Fruit fly (Drosophila melanogaster) whole organism, embryonic: ENCODE measurements around the gene CG11307.

ENCODE experiments used
- Adf1 ChIP-seq: fragments of 200-800 bp; sonication (Bioruptor generic); IDR thresholded peaks from 2 replicates; pipeline ENCODE4 v1.3.6; 2022; ENCODE audit warnings: missing biosample characterization, missing genetic modification characterization
- CG12071 ChIP-seq: fragments of 200-800 bp; sonication (Bioruptor generic); optimal IDR thresholded peaks from 3 replicates; lab custom pipeline; 2018; ENCODE audit warnings: missing biosample characterization, mild to moderate bottlenecking, missing genetic modification characterization
- CG12104 ChIP-seq: fragments of 200-800 bp; sonication (Bioruptor generic); optimal IDR thresholded peaks from 3 replicates; lab custom pipeline; 2016; ENCODE audit warnings: missing biosample characterization, missing genetic modification characterization
- CG14441 ChIP-seq: fragments of 200-800 bp; sonication (Bioruptor generic); IDR thresholded peaks from 2 replicates; pipeline ENCODE4 v1.3.6; 2022; ENCODE audit warnings: missing biosample characterization, missing genetic modification characterization
- CG1602 ChIP-seq: fragments of 200-800 bp; sonication (Bioruptor generic); optimal IDR thresholded peaks from 3 replicates; lab custom pipeline; 2016; ENCODE audit warnings: missing biosample characterization, missing genetic modification characterization
- CG17361 ChIP-seq: fragments of 200-800 bp; sonication (Bioruptor generic); IDR thresholded peaks from 3 replicates; pipeline ENCODE4 v1.3.6; 2022; ENCODE audit warnings: missing biosample characterization, missing genetic modification characterization
- CG17612 ChIP-seq: fragments of 200-800 bp; sonication (Bioruptor generic); IDR thresholded peaks from 2 replicates; pipeline ENCODE4 v1.3.6; 2022; ENCODE audit warnings: missing biosample characterization, missing genetic modification characterization
- CG2199 ChIP-seq: fragments of 200-800 bp; sonication (Bioruptor generic); IDR thresholded peaks from 3 replicates; pipeline ENCODE4 v1.3.6; 2022; ENCODE audit warnings: missing biosample characterization, missing genetic modification characterization
- CG30020 ChIP-seq: fragments of 200-800 bp; optimal IDR thresholded peaks from 2 replicates; lab custom pipeline; 2019; ENCODE audit warnings: missing biosample characterization, mild to moderate bottlenecking, missing genetic modification characterization, moderate library complexity
- CG31365 ChIP-seq: fragments of 200-800 bp; sonication (Bioruptor generic); optimal IDR thresholded peaks from 2 replicates; lab custom pipeline; 2018; ENCODE audit warnings: missing biosample characterization, mild to moderate bottlenecking, missing genetic modification characterization
- CG3995 ChIP-seq: fragments of 200-800 bp; sonication (Bioruptor generic); optimal IDR thresholded peaks from 3 replicates; lab custom pipeline; 2016; ENCODE audit warnings: missing biosample characterization, missing genetic modification characterization
- CG4282 ChIP-seq: fragments of 200-800 bp; sonication (Bioruptor generic); optimal IDR thresholded peaks from 2 replicates; lab custom pipeline; 2016; ENCODE audit warnings: missing biosample characterization, missing genetic modification characterization
- CG4360 ChIP-seq: fragments of 200-800 bp; sonication (Bioruptor generic); IDR thresholded peaks from 2 replicates; pipeline ENCODE4 v1.3.6; 2022; ENCODE audit warnings: missing biosample characterization, missing genetic modification characterization
- CG4707 ChIP-seq: fragments of 200-800 bp; sonication (Bioruptor generic); optimal IDR thresholded peaks from 2 replicates; lab custom pipeline; 2018; ENCODE audit warnings: missing biosample characterization, mild to moderate bottlenecking, missing genetic modification characterization, moderate library complexity
- CG5245 ChIP-seq: fragments of 200-800 bp; sonication (Bioruptor generic); optimal IDR thresholded peaks from 3 replicates; lab custom pipeline; 2016; ENCODE audit warnings: missing biosample characterization, missing genetic modification characterization
- CG6272 ChIP-seq: fragments of 200-800 bp; sonication (Bioruptor generic); IDR thresholded peaks from 2 replicates; pipeline ENCODE4 v1.3.6; 2022; ENCODE audit warnings: missing biosample characterization, missing genetic modification characterization
- CG6791 ChIP-seq: fragments of 200-800 bp; sonication (Bioruptor generic); IDR thresholded peaks from 3 replicates; pipeline ENCODE4 v1.3.6; 2022; ENCODE audit warnings: missing biosample characterization, missing genetic modification characterization; ENCODE audit not compliant: partially characterized antibody
- CG7271 ChIP-seq: fragments of 200-800 bp; sonication (Bioruptor generic); optimal IDR thresholded peaks from 2 replicates; lab custom pipeline; 2018; ENCODE audit warnings: missing biosample characterization, mild to moderate bottlenecking, missing genetic modification characterization, moderate library complexity
- CG7372 ChIP-seq: fragments of 200-800 bp; sonication (Bioruptor generic); IDR thresholded peaks from 2 replicates; pipeline ENCODE4 v1.3.6; 2022; ENCODE audit warnings: missing biosample characterization, missing genetic modification characterization
- CG7928 ChIP-seq: fragments of 200-800 bp; sonication (Bioruptor generic); optimal IDR thresholded peaks from 2 replicates; lab custom pipeline; 2017; ENCODE audit warnings: missing biosample characterization, mild to moderate bottlenecking, missing genetic modification characterization
- CG8765 ChIP-seq: fragments of 200-800 bp; sonication (Bioruptor generic); IDR thresholded peaks from 2 replicates; pipeline ENCODE4 v1.3.6; 2022; ENCODE audit warnings: missing biosample characterization, missing genetic modification characterization
- CkIIα-i1 ChIP-seq: fragments of 200-800 bp; sonication (Bioruptor generic); IDR thresholded peaks from 2 replicates; pipeline ENCODE4 v1.3.6; 2022; ENCODE audit warnings: missing biosample characterization, missing genetic modification characterization
- CoRest ChIP-seq: fragments of 200-800 bp; sonication (Bioruptor generic); optimal IDR thresholded peaks from 3 replicates; lab custom pipeline; 2018; ENCODE audit warnings: missing biosample characterization, mild to moderate bottlenecking, missing genetic modification characterization, moderate library complexity
- Fer3 ChIP-seq: fragments of 200-800 bp; sonication (Bioruptor generic); optimal IDR thresholded peaks from 2 replicates; lab custom pipeline; 2018; ENCODE audit warnings: missing biosample characterization, mild to moderate bottlenecking, missing genetic modification characterization, moderate library complexity
- Hey ChIP-seq: fragments of 200-800 bp; sonication (Bioruptor generic); optimal IDR thresholded peaks from 3 replicates; lab custom pipeline; 2018; ENCODE audit warnings: missing biosample characterization, mild to moderate bottlenecking, missing genetic modification characterization
- Lhr ChIP-seq: fragments of 200-800 bp; sonication (Bioruptor generic); optimal IDR thresholded peaks from 3 replicates; lab custom pipeline; 2017; ENCODE audit warnings: mild to moderate bottlenecking, missing biosample characterization, missing genetic modification reagents, missing genetic modification characterization
- Mad ChIP-seq: fragments of 200-800 bp; sonication (Bioruptor generic); optimal IDR thresholded peaks from 2 replicates; lab custom pipeline; 2016; ENCODE audit warnings: missing biosample characterization, missing genetic modification characterization
- Myb ChIP-seq: fragments of 200-800 bp; sonication (Bioruptor generic); optimal IDR thresholded peaks from 2 replicates; lab custom pipeline; 2016; ENCODE audit warnings: missing biosample characterization, missing genetic modification characterization
- Oli ChIP-seq: fragments of 200-800 bp; sonication (Bioruptor generic); optimal IDR thresholded peaks from 2 replicates; lab custom pipeline; 2018; ENCODE audit warnings: missing biosample characterization, mild to moderate bottlenecking, missing genetic modification characterization, moderate library complexity
- Side ChIP-seq: fragments of 200-800 bp; sonication (Bioruptor generic); optimal IDR thresholded peaks from 2 replicates; lab custom pipeline; 2016; ENCODE audit warnings: missing biosample characterization, missing genetic modification characterization
- Xbp1 ChIP-seq: fragments of 200-800 bp; sonication (Bioruptor generic); optimal IDR thresholded peaks from 3 replicates; lab custom pipeline; 2016; ENCODE audit warnings: missing biosample characterization, mild to moderate bottlenecking, missing genetic modification characterization
- chm ChIP-seq: fragments of 200-800 bp; sonication (Bioruptor generic); IDR thresholded peaks from 2 replicates; pipeline ENCODE4 v1.3.6; 2022; ENCODE audit warnings: missing biosample characterization, missing genetic modification characterization
- corto ChIP-seq: fragments of 200-800 bp; sonication (Bioruptor generic); optimal IDR thresholded peaks from 2 replicates; lab custom pipeline; 2016; ENCODE audit warnings: missing biosample characterization, mild to moderate bottlenecking, missing genetic modification characterization, moderate library complexity
- croc ChIP-seq: fragments of 200-800 bp; sonication (Bioruptor generic); conservative IDR thresholded peaks from 3 replicates; pipeline ENCODE4 v1.3.6; 2022; ENCODE audit warnings: missing biosample characterization, missing genetic modification characterization
- hb ChIP-seq: fragments of 200-800 bp; sonication (Bioruptor generic); IDR thresholded peaks from 3 replicates; pipeline ENCODE4 v1.3.6; 2022; ENCODE audit warnings: missing biosample characterization, missing genetic modification characterization; ENCODE audit not compliant: partially characterized antibody
- her ChIP-seq: fragments of 200-800 bp; sonication (Bioruptor generic); optimal IDR thresholded peaks from 2 replicates; lab custom pipeline; 2016; ENCODE audit warnings: missing biosample characterization, missing genetic modification characterization
- ken ChIP-seq: fragments of 200-800 bp; sonication (Bioruptor generic); IDR thresholded peaks from 3 replicates; pipeline ENCODE4 v1.3.6; 2022; ENCODE audit warnings: missing biosample characterization, missing genetic modification characterization
- kni ChIP-seq: fragments of 200-800 bp; sonication (Bioruptor generic); optimal IDR thresholded peaks from 3 replicates; lab custom pipeline; 2017; ENCODE audit warnings: mild to moderate bottlenecking, missing biosample characterization, missing genetic modification reagents, missing genetic modification characterization
- luna ChIP-seq: fragments of 200-800 bp; sonication (Bioruptor generic); optimal IDR thresholded peaks from 2 replicates; lab custom pipeline; 2016; ENCODE audit warnings: missing biosample characterization, missing genetic modification characterization
- nau ChIP-seq: fragments of 200-800 bp; sonication (Bioruptor generic); optimal IDR thresholded peaks from 3 replicates; lab custom pipeline; 2017; ENCODE audit warnings: missing biosample characterization, mild to moderate bottlenecking, missing genetic modification characterization, missing genetic modification reagents
- nerfin-2 ChIP-seq: fragments of 200-800 bp; sonication (Bioruptor generic); IDR thresholded peaks from 2 replicates; pipeline ENCODE4 v1.3.6; 2022; ENCODE audit warnings: missing biosample characterization, missing genetic modification characterization; ENCODE audit not compliant: partially characterized antibody
- onecut ChIP-seq: fragments of 200-800 bp; sonication (Bioruptor generic); IDR thresholded peaks from 2 replicates; pipeline ENCODE4 v1.3.6; 2022; ENCODE audit warnings: missing biosample characterization, missing genetic modification characterization
- pb ChIP-seq: fragments of 200-800 bp; sonication (Bioruptor generic); optimal IDR thresholded peaks from 3 replicates; lab custom pipeline; 2016; ENCODE audit warnings: missing biosample characterization, missing genetic modification characterization
- pho ChIP-seq: fragments of 200-800 bp; sonication (Bioruptor generic); optimal IDR thresholded peaks from 2 replicates; lab custom pipeline; 2016; ENCODE audit warnings: missing biosample characterization, missing genetic modification characterization
- sd ChIP-seq: fragments of 200-800 bp; sonication (Bioruptor generic); optimal IDR thresholded peaks from 3 replicates; lab custom pipeline; 2018; ENCODE audit warnings: missing biosample characterization, mild to moderate bottlenecking, missing genetic modification characterization, moderate library complexity
- sens ChIP-seq: fragments of 200-800 bp; sonication (Bioruptor generic); peaks from one replicate; lab custom pipeline; 2016; ENCODE audit warnings: missing biosample characterization, missing genetic modification characterization
- slbo ChIP-seq: fragments of 200-800 bp; sonication (Bioruptor generic); IDR thresholded peaks from 2 replicates; pipeline ENCODE4 v1.3.6; 2022; ENCODE audit warnings: missing biosample characterization, missing genetic modification characterization
- slou ChIP-seq: fragments of 200-800 bp; sonication (Bioruptor generic); optimal IDR thresholded peaks from 3 replicates; lab custom pipeline; 2016; ENCODE audit warnings: missing biosample characterization, missing genetic modification characterization
- sug ChIP-seq: fragments of 200-800 bp; optimal IDR thresholded peaks from 2 replicates; lab custom pipeline; 2019; ENCODE audit warnings: missing biosample characterization, mild to moderate bottlenecking, missing genetic modification characterization, moderate library complexity
- tgo ChIP-seq: fragments of 200-800 bp; sonication (Bioruptor generic); IDR thresholded peaks from 3 replicates; pipeline ENCODE4 v1.3.6; 2022; ENCODE audit warnings: missing biosample characterization, missing genetic modification characterization
- tin ChIP-seq: fragments of 200-800 bp; sonication (Bioruptor generic); optimal IDR thresholded peaks from 3 replicates; lab custom pipeline; 2016; ENCODE audit warnings: missing biosample characterization, missing genetic modification characterization
- tna ChIP-seq: fragments of 200-800 bp; sonication (Bioruptor generic); IDR thresholded peaks from 2 replicates; pipeline ENCODE4 v1.3.6; 2022; ENCODE audit warnings: missing biosample characterization, missing genetic modification characterization; ENCODE audit not compliant: partially characterized antibody

CG11307 gene

dm6 chr3L:21640815-21641214 is 23.4 kb downstream of the CG11307 start, which contains the start of gene Atox1 (continued):
- TF ChIP-seq pho (GFP tag; lab: Kevin White, UChicago) (peak; percentile 67), her (GFP tag; lab: Kevin White, UChicago) (peak; percentile 30), CG2199 (peak; percentile 77), CG31365 (peak; percentile 29), slbo (GFP tag; lab: Robert Waterston, UW) (peak; percentile 45), CG7271 (no peak), slou (GFP tag; lab: Kevin White, UChicago) (no peak), nau (GFP tag; lab: Kevin White, UChicago) (no peak), CG12104 (GFP tag; lab: Kevin White, UChicago) (peak; percentile 3), tna (GFP tag; lab: Robert Waterston, UW) (no peak), chm (GFP tag; lab: Robert Waterston, UW) (no peak), CG4707 (GFP tag; lab: Kevin White, UChicago) (no peak), CG12071 (GFP tag; lab: Kevin White, UChicago) (no peak), luna (GFP tag; lab: Kevin White, UChicago) (peak; percentile 35), CG1602 (no peak), CG30020 (tag; lab: Kevin White, UChicago) (peak; percentile 11), CkIIα-i1 (GFP tag; lab: Robert Waterston, UW) (no peak), Xbp1 (GFP tag; lab: Kevin White, UChicago) (peak; percentile 35), CG8765 (GFP tag; lab: Robert Waterston, UW) (no peak), corto (no peak), CG17612 (no peak), CG14441 (no peak), nerfin-2 (no peak), Adf1 (GFP tag; lab: Robert Waterston, UW) (0 out of 2 replicates have a peak, but pooled peaks have one; percentile 24), CG17361 (GFP tag; lab: Robert Waterston, UW) (peak; percentile 49; the same call in 1 of the 3 replicates), Oli (tag; lab: Kevin White, UChicago) (no peak), Myb (GFP tag; lab: Kevin White, UChicago) (peak; percentile 44), Fer3 (tag; lab: Kevin White, UChicago) (peak; percentile 21), CG4360 (GFP tag; lab: Robert Waterston, UW) (no peak), CG6791 (GFP tag; lab: Robert Waterston, UW) (0 out of 3 replicates have a peak, but pooled peaks have one; percentile 39), onecut (GFP tag; lab: Robert Waterston, UW) (peak; percentile 27; the same call in 1 of the 2 replicates), ken (peak; percentile 45; the same call in 1 of the 3 replicates), tin (GFP tag; lab: Kevin White, UChicago) (peak; percentile 32), pb (peak; percentile 23), Mad (GFP tag; lab: Kevin White, UChicago) (no peak), kni (GFP tag; lab: Kevin White, UChicago) (peak; percentile 8), Side (no peak), CG7928 (peak; percentile 61), sens (peak; percentile 78), Hey (peak; percentile 22), sug (tag; lab: Kevin White, UChicago) (peak; percentile 59), sd (peak; percentile 13), croc (GFP tag; lab: Robert Waterston, UW) (no peak), CG5245 (no peak), Lhr (peak; percentile 97), CoRest (tag; lab: Kevin White, UChicago) (peak; percentile 52), CG3995 (GFP tag; lab: Kevin White, UChicago) (peak; percentile 1), CG6272 (GFP tag; lab: Robert Waterston, UW) (no peak), CG7372 (GFP tag; lab: Robert Waterston, UW) (no peak), CG4282 (GFP tag; lab: Kevin White, UChicago) (no peak), hb (no peak), tgo (GFP tag; lab: Robert Waterston, UW) (no peak)
